Worm (Caenorhabditis elegans) whole organism, midembryonic: Measurements from ENCODE around the gene ing-3.

Experiments used
- flt-1 ChIP-seq: fragments of 200-800 bp; sonication (Bioruptor generic); IDR thresholded peaks from 2 replicates; pipeline ENCODE4 v1.3.6; 2022; ENCODE audit warnings: missing genetic modification characterization, missing compliant biosample characterization
- ref-1 ChIP-seq: fragments of 200-800 bp; sonication (Bioruptor generic); conservative IDR thresholded peaks from 2 replicates; pipeline ENCODE4 v1.3.6; 2022; ENCODE audit warnings: missing genetic modification reagents, missing genetic modification characterization, missing compliant biosample characterization
- tab-1 ChIP-seq: fragments of 200-800 bp; sonication (Bioruptor generic); IDR thresholded peaks from 2 replicates; pipeline ENCODE4 v1.3.6; 2022; ENCODE audit warnings: missing genetic modification characterization, missing compliant biosample characterization

DNA sequence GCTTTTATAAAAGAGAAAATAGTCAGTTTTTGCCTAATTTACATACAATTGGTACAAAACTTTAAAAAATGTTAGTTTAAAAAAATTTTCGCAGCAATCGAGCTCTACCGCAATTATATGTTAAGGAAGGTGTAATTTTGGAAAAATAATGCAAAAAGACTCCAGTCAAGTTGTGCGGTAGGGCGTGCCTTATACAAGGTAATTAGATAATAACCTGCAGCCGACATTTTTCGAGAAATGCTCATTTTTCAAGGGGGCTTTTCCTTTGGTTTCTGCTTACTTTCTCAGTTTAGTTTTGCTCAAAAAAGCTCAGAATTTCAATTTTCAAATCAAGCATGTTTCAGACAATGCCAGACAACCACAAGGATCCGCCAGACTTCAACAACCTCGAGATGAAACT, 45.6 kb upstream of the ing-3 start, which contains the start of gene F08G2.4:
- TF ChIP-seq ref-1 (no peak), flt-1 (GFP tag; lab: Robert Waterston, UW) (no peak), tab-1 (GFP tag; lab: Robert Waterston, UW) (no peak)
